Fruit fly (Drosophila melanogaster): ENCODE measurements around the gene CG32219.

DNA sequence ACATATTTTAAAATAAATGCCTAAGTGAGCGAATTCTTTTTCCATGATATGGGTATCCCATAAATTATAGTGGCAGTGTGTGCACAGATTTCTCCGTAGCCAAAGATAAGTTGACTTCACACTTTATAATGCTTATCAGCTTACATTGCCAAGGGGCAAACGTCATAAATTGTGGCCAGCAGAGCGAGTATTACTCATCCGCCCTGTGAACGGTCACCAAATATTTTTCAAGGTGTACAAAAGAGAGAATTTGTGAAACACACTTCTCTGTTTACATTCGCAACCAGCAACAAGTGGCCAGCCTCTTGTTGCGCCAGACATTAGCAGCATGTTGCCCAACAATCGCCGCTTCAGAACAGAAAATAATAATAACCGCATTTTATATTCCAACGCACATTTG, 18.0 kb downstream of the CG32219 start:
- TF ChIP-seq CG8478 (optimal IDR thresholded peaks at IDR 0.05) = no peak
- TF ChIP-seq psq (optimal IDR thresholded peaks at IDR 0.05) = no peak
- TF ChIP-seq usp (GFP tag; optimal IDR thresholded peaks at IDR 0.05) = no peak
- no peak for TF ChIP-seq pan (optimal IDR thresholded peaks at IDR 0.05)
- no peak for TF ChIP-seq EcR (GFP tag; optimal IDR thresholded peaks at IDR 0.05)
